Fruit fly (Drosophila melanogaster) whole organism, embryonic: ENCODE results near the gene CG32700.

ENCODE experiments used
- Ada2b ChIP-seq: fragments of 200-800 bp; sonication (Bioruptor generic); IDR thresholded peaks from 2 replicates; pipeline ENCODE4 v1.3.6; 2022; ENCODE audit warnings: missing biosample characterization, missing genetic modification characterization
- CG1024 ChIP-seq: fragments of 200-800 bp; sonication (Bioruptor generic); IDR thresholded peaks from 2 replicates; pipeline ENCODE4 v1.3.6; 2022; ENCODE audit warnings: missing biosample characterization, missing genetic modification characterization
- CG12155 ChIP-seq: fragments of 200-800 bp; sonication (Bioruptor generic); optimal IDR thresholded peaks from 3 replicates; lab custom pipeline; 2016; ENCODE audit warnings: missing biosample characterization, missing genetic modification characterization
- CG12219 ChIP-seq: fragments of 200-800 bp; sonication (Bioruptor generic); optimal IDR thresholded peaks from 3 replicates; lab custom pipeline; 2018; ENCODE audit warnings: missing biosample characterization, mild to moderate bottlenecking, missing genetic modification characterization
- CG12236 ChIP-seq: fragments of 200-800 bp; sonication (Bioruptor generic); optimal IDR thresholded peaks from 2 replicates; lab custom pipeline; 2016; ENCODE audit warnings: missing biosample characterization, missing genetic modification characterization
- CG14050 ChIP-seq: fragments of 200-800 bp; sonication (Bioruptor generic); IDR thresholded peaks from 3 replicates; pipeline ENCODE4 v1.3.6; 2022; ENCODE audit warnings: missing biosample characterization, missing genetic modification characterization
- CG17385 ChIP-seq: fragments of 200-800 bp; sonication (Bioruptor generic); optimal IDR thresholded peaks from 3 replicates; lab custom pipeline; 2018; ENCODE audit warnings: missing biosample characterization, mild to moderate bottlenecking, missing genetic modification characterization
- CG17912 ChIP-seq: fragments of 200-800 bp; sonication (Bioruptor generic); optimal IDR thresholded peaks from 2 replicates; lab custom pipeline; 2018; ENCODE audit warnings: missing biosample characterization, mild to moderate bottlenecking, missing genetic modification characterization
- CG2199 ChIP-seq: fragments of 200-800 bp; sonication (Bioruptor generic); IDR thresholded peaks from 3 replicates; pipeline ENCODE4 v1.3.6; 2022; ENCODE audit warnings: missing biosample characterization, missing genetic modification characterization
- CG33557 ChIP-seq: fragments of 200-800 bp; sonication (Bioruptor generic); optimal IDR thresholded peaks from 2 replicates; lab custom pipeline; 2019; ENCODE audit warnings: missing biosample characterization, mild to moderate bottlenecking, missing genetic modification characterization, moderate library complexity
- CG34224 ChIP-seq: fragments of 200-800 bp; sonication (Bioruptor generic); IDR thresholded peaks from 3 replicates; pipeline ENCODE4 v1.3.6; 2022; ENCODE audit warnings: missing biosample characterization, missing genetic modification characterization; ENCODE audit not compliant: partially characterized antibody
- CG4360 ChIP-seq: fragments of 200-800 bp; sonication (Bioruptor generic); IDR thresholded peaks from 2 replicates; pipeline ENCODE4 v1.3.6; 2022; ENCODE audit warnings: missing biosample characterization, missing genetic modification characterization
- CG4730 ChIP-seq: fragments of 200-800 bp; sonication (Bioruptor generic); IDR thresholded peaks from 2 replicates; pipeline ENCODE4 v1.3.6; 2022; ENCODE audit warnings: missing biosample characterization, missing genetic modification characterization
- CG5245 ChIP-seq: fragments of 200-800 bp; sonication (Bioruptor generic); optimal IDR thresholded peaks from 3 replicates; lab custom pipeline; 2016; ENCODE audit warnings: missing biosample characterization, missing genetic modification characterization
- CG7556 ChIP-seq: fragments of 200-800 bp; sonication (Bioruptor generic); optimal IDR thresholded peaks from 2 replicates; lab custom pipeline; 2017; ENCODE audit warnings: missing biosample characterization, mild to moderate bottlenecking, missing genetic modification characterization
- CG8924 ChIP-seq: fragments of 200-800 bp; optimal IDR thresholded peaks from 3 replicates; lab custom pipeline; 2019; ENCODE audit warnings: missing biosample characterization, mild to moderate bottlenecking, missing genetic modification characterization, moderate library complexity
- CG9797 ChIP-seq: fragments of 200-800 bp; sonication (Bioruptor generic); optimal IDR thresholded peaks from 3 replicates; lab custom pipeline; 2018; ENCODE audit warnings: missing biosample characterization, mild to moderate bottlenecking, missing genetic modification characterization
- Dad ChIP-seq: fragments of 200-800 bp; sonication (Bioruptor generic); optimal IDR thresholded peaks from 3 replicates; lab custom pipeline; 2016; ENCODE audit warnings: missing biosample characterization, missing genetic modification characterization
- Deaf1 ChIP-seq: fragments of 200-800 bp; optimal IDR thresholded peaks from 3 replicates; lab custom pipeline; 2019; ENCODE audit warnings: missing biosample characterization, mild to moderate bottlenecking, missing genetic modification characterization, moderate library complexity
- Dll ChIP-seq: fragments of 200-800 bp; sonication (Bioruptor generic); IDR thresholded peaks from 4 replicates; pipeline ENCODE4 v1.3.6; 2022; ENCODE audit warnings: missing biosample characterization, missing genetic modification characterization; ENCODE audit not compliant: partially characterized antibody
- HHEX ChIP-seq: fragments of 200-800 bp; sonication (Bioruptor generic); optimal IDR thresholded peaks from 3 replicates; lab custom pipeline; 2017; ENCODE audit warnings: missing biosample characterization, mild to moderate bottlenecking, missing genetic modification characterization, missing genetic modification reagents
- Lhr ChIP-seq: fragments of 200-800 bp; sonication (Bioruptor generic); optimal IDR thresholded peaks from 3 replicates; lab custom pipeline; 2017; ENCODE audit warnings: mild to moderate bottlenecking, missing biosample characterization, missing genetic modification reagents, missing genetic modification characterization
- Mad ChIP-seq: fragments of 200-800 bp; sonication (Bioruptor generic); optimal IDR thresholded peaks from 2 replicates; lab custom pipeline; 2016; ENCODE audit warnings: missing biosample characterization, missing genetic modification characterization
- Nf-YC ChIP-seq: fragments of 200-800 bp; optimal IDR thresholded peaks from 3 replicates; lab custom pipeline; 2019; ENCODE audit warnings: missing biosample characterization, mild to moderate bottlenecking, missing genetic modification characterization, moderate library complexity
- Ravus ChIP-seq: fragments of 200-800 bp; sonication (Bioruptor generic); IDR thresholded peaks from 2 replicates; pipeline ENCODE4 v1.3.6; 2022; ENCODE audit warnings: missing biosample characterization, missing genetic modification characterization
- Scr ChIP-seq: fragments of 200-800 bp; sonication (Bioruptor generic); IDR thresholded peaks from 2 replicates; pipeline ENCODE4 v1.3.6; 2022; ENCODE audit warnings: missing biosample characterization, missing genetic modification characterization; ENCODE audit not compliant: partially characterized antibody
- Ssrp ChIP-seq: fragments of 200-800 bp; sonication (Bioruptor generic); optimal IDR thresholded peaks from 2 replicates; lab custom pipeline; 2018; ENCODE audit warnings: missing biosample characterization, mild to moderate bottlenecking, missing genetic modification characterization, moderate library complexity
- Tbp ChIP-seq: fragments of >200 bp; optimal IDR thresholded peaks from 2 replicates; lab custom pipeline; 2018; ENCODE audit warnings: missing biosample characterization, missing genetic modification characterization
- Trl ChIP-seq, 3 experiments: fragments of >200 bp in 2 of 3; fragments of 200-800 bp in 1 of 3; sonication (Bioruptor generic) in 1 of 3; optimal IDR thresholded peaks; 2 replicates in 1 of 3; 3 replicates in 2 of 3; lab custom pipeline; 2016 to 2017; ENCODE audit warnings: missing biosample characterization in 1 of 3, missing genetic modification characterization in 1 of 3
- abd-A ChIP-seq: fragments of 200-800 bp; sonication (Bioruptor generic); optimal IDR thresholded peaks from 3 replicates; lab custom pipeline; 2019; ENCODE audit warnings: missing biosample characterization, mild to moderate bottlenecking, missing genetic modification characterization, moderate library complexity
- chinmo ChIP-seq: fragments of 200-800 bp; sonication (Bioruptor generic); IDR thresholded peaks from 4 replicates; pipeline ENCODE4 v1.3.6; 2022; ENCODE audit warnings: missing biosample characterization, missing genetic modification characterization; ENCODE audit not compliant: partially characterized antibody
- crol ChIP-seq: fragments of 200-800 bp; sonication (Bioruptor generic); IDR thresholded peaks from 2 replicates; pipeline ENCODE4 v1.3.6; 2022; ENCODE audit warnings: missing biosample characterization, missing genetic modification characterization
- gce ChIP-seq: fragments of 200-800 bp; sonication (Bioruptor generic); IDR thresholded peaks from 3 replicates; pipeline ENCODE4 v1.3.6; 2022; ENCODE audit warnings: missing biosample characterization, missing genetic modification characterization
- gsb-n ChIP-seq: fragments of 200-800 bp; sonication (Bioruptor generic); optimal IDR thresholded peaks from 3 replicates; lab custom pipeline; 2018; ENCODE audit warnings: missing biosample characterization, mild to moderate bottlenecking, missing genetic modification characterization
- gt ChIP-seq: fragments of 200-800 bp; sonication (Bioruptor generic); IDR thresholded peaks from 2 replicates; pipeline ENCODE4 v1.3.6; 2022; ENCODE audit warnings: missing biosample characterization, missing genetic modification characterization
- hbn ChIP-seq: fragments of 200-800 bp; sonication (Bioruptor generic); IDR thresholded peaks from 2 replicates; pipeline ENCODE4 v1.3.6; 2022; ENCODE audit warnings: missing biosample characterization, missing genetic modification characterization; ENCODE audit not compliant: partially characterized antibody
- lbe ChIP-seq: fragments of 200-800 bp; sonication (Bioruptor generic); optimal IDR thresholded peaks from 2 replicates; lab custom pipeline; 2016; ENCODE audit warnings: missing biosample characterization, mild to moderate bottlenecking, missing genetic modification characterization
- mam ChIP-seq: fragments of 200-800 bp; sonication (Bioruptor generic); optimal IDR thresholded peaks from 3 replicates; lab custom pipeline; 2016; ENCODE audit warnings: missing biosample characterization, missing genetic modification characterization
- nau ChIP-seq: fragments of 200-800 bp; sonication (Bioruptor generic); optimal IDR thresholded peaks from 3 replicates; lab custom pipeline; 2017; ENCODE audit warnings: missing biosample characterization, mild to moderate bottlenecking, missing genetic modification characterization, missing genetic modification reagents
- psq ChIP-seq: fragments of 200-800 bp; sonication (Bioruptor generic); optimal IDR thresholded peaks from 2 replicates; lab custom pipeline; 2017; ENCODE audit warnings: missing biosample characterization, missing genetic modification characterization
- salm ChIP-seq: fragments of 200-800 bp; sonication (Bioruptor generic); optimal IDR thresholded peaks from 2 replicates; lab custom pipeline; 2018; ENCODE audit warnings: missing biosample characterization, mild to moderate bottlenecking, missing genetic modification characterization
- sqz ChIP-seq: fragments of 200-800 bp; sonication (Bioruptor generic); optimal IDR thresholded peaks from 3 replicates; lab custom pipeline; 2018; ENCODE audit warnings: missing biosample characterization, mild to moderate bottlenecking, missing genetic modification characterization
- vvl ChIP-seq: fragments of 200-800 bp; sonication (Bioruptor generic); IDR thresholded peaks from 2 replicates; pipeline ENCODE4 v1.3.6; 2022; ENCODE audit warnings: missing biosample characterization, missing genetic modification characterization
- zen ChIP-seq: fragments of 200-800 bp; sonication (Bioruptor generic); optimal IDR thresholded peaks from 3 replicates; lab custom pipeline; 2018; ENCODE audit warnings: missing biosample characterization, mild to moderate bottlenecking, missing genetic modification characterization, moderate library complexity

Gene CG32700

DNA sequence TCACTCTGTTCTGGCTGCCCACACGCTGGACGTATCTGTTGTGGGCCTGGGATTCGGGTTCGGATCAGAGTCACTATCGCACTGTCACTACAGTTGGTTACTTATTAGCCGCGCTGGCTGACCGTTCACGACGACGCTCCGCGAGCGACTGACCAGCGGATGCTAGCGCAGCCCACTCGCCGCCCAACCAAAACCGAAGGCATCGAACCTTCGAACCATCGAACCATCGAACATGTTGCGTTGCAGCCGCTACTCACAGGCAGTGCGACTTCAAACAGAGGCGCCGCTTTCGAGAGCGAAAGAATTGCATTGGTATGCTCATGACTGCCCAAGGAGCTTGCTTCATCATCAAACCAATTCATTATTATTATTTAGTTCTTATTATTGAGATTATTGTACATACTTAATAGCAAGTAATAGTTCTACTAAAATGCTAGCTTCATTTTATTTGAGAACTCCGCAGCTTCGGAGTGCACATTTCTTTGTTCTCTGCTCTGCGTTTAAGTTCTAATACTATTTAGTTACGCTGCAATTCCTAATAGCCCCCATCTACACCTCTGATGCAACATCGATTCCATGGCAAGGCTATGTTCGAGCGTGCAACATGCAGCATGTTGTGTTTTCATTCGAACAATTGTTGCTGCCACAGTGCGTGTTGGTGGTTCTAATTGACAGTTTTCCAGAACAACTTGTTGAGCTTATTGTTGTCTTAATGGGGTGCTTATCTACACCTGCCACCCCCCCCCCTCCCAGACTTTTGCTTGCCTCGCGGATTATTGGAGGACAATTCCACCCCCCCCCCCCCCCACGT is 50.4 kb downstream of the CG32700 start, which contains the start of gene mgl (continued):
- TF ChIP-seq Ravus (GFP tag; lab: Robert Waterston, UW) (no peak), CG5245 (GFP tag; lab: Kevin White, UChicago) (peak; percentile 43), Mad (GFP tag; lab: Kevin White, UChicago) (peak; percentile 68), Ssrp (tag; lab: Kevin White, UChicago) (peak; percentile 80), CG12236 (GFP tag; lab: Kevin White, UChicago) (peak; percentile 3), Ada2b (0 out of 2 replicates have a peak, but pooled peaks have one; percentile 28), Deaf1 (peak; percentile 29), CG7556 (GFP tag; lab: Kevin White, UChicago) (peak; percentile 92), Dad (peak; percentile 43), gsb-n (tag; lab: Kevin White, UChicago) (peak; percentile 76), Nf-YC (no peak), lbe (GFP tag; lab: Kevin White, UChicago) (peak; percentile 84), gt (0 out of 2 replicates have a peak, but pooled peaks have one; percentile 8), CG4730 (GFP tag; lab: Robert Waterston, UW) (peak; percentile 15; the same call in 1 of the 2 replicates), HHEX (GFP tag; lab: Kevin White, UChicago) (peak; percentile 69)

DNA sequence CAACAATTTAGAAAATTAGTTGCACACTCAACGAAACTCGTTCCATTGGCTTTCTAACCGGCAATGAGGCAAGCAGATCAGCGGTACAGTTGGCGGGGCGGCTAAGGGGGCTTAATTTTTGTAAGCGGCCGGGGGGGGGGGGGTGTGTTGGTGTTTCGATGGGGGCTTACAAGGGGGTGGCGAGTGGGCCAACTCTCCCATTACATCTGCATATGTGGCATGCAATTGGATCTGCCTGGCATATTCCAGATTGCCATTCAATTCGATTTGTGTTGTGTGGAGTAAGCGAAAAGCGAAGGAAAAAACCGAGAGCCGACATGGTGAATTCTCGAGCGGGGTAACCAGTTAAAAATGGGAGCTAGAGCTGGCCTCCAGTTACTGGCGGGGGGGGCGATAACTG is 52.5 kb downstream of the CG32700 start:
- TF ChIP-seq CG17912 (GFP tag; lab: Kevin White, UChicago) = no peak
- TF ChIP-seq crol (GFP tag; lab: Robert Waterston, UW) = peak; percentile 69
- no peak for TF ChIP-seq Tbp (GFP tag; lab: Kevin White, UChicago)
- TF ChIP-seq, all 482 proteins: peak for 1

dm6 chrX:9497123-9497522 is 53.5 kb downstream of the CG32700 start:
- TF ChIP-seq Tbp (GFP tag; lab: Kevin White, UChicago) (no peak), sqz (GFP tag; lab: Kevin White, UChicago) (peak; percentile 12), CG8924 (tag; lab: Kevin White, UChicago) (peak; percentile 17), salm (no peak), chinmo (GFP tag; lab: Robert Waterston, UW) (0 out of 4 replicates have a peak, but pooled peaks have one; percentile 2), CG14050 (GFP tag; lab: Robert Waterston, UW) (no peak), abd-A (tag; lab: Kevin White, UChicago) (no peak), vvl (GFP tag; lab: Robert Waterston, UW) (0 out of 2 replicates have a peak, but pooled peaks have one; percentile 17), CG12155 (GFP tag; lab: Kevin White, UChicago) (no peak), Mad (GFP tag; lab: Kevin White, UChicago) (no peak), CG9797 (GFP tag; lab: Kevin White, UChicago) (no peak), CG1024 (no peak), psq (GFP tag; lab: Kevin White, UChicago) (peak; percentile 64), nau (GFP tag; lab: Kevin White, UChicago) (no peak), Lhr (GFP tag; lab: Kevin White, UChicago) (no peak), Trl (optimal IDR thresholded peaks at IDR 0.05; lab: Kevin White, UChicago) (peak; percentile 42 to 65), Trl (GFP tag; optimal IDR thresholded peaks at IDR 0.05; lab: Kevin White, UChicago) (no peak), CG34224 (GFP tag; lab: Robert Waterston, UW) (0 out of 3 replicates have a peak, but pooled peaks have one; percentile 16), mam (no peak), CG17385 (GFP tag; lab: Kevin White, UChicago) (peak; percentile 91), zen (peak; percentile 84), CG33557 (GFP tag; lab: Kevin White, UChicago) (no peak), Scr (GFP tag; lab: Robert Waterston, UW) (peak; percentile 36), CG4360 (GFP tag; lab: Robert Waterston, UW) (peak; percentile 38; the same call in 1 of the 2 replicates), Dad (no peak), CG2199 (0 out of 3 replicates have a peak, but pooled peaks have one; percentile 13), gce (GFP tag; lab: Robert Waterston, UW) (no peak), Dll (GFP tag; lab: Robert Waterston, UW) (0 out of 4 replicates have a peak, but pooled peaks have one; percentile 17), hbn (GFP tag; lab: Robert Waterston, UW) (0 out of 2 replicates have a peak, but pooled peaks have one; percentile 14), CG12219 (GFP tag; lab: Kevin White, UChicago) (no peak)
